Worm (Caenorhabditis elegans) whole organism, L3 larva: ENCODE results near the gene F43B10.1.

ENCODE experiments used
- R02D3.7 ChIP-seq: fragments of 150-350 bp; optimal IDR thresholded peaks from 2 replicates; lab custom pipeline; 2014; ENCODE audit warnings: missing biosample characterization, missing genetic modification characterization
- hmg-11 ChIP-seq: sonication (generic microtip); optimal IDR thresholded peaks from 2 replicates; lab custom pipeline; 2016; ENCODE audit warnings: missing genetic modification characterization, missing compliant biosample characterization
- nhr-12 ChIP-seq: fragments of 150-350 bp; optimal IDR thresholded peaks from 2 replicates; lab custom pipeline; 2014; ENCODE audit warnings: missing biosample characterization, missing genetic modification characterization
- nhr-28 ChIP-seq: fragments of 150-350 bp; optimal IDR thresholded peaks from 2 replicates; lab custom pipeline; 2014; ENCODE audit warnings: missing biosample characterization, missing genetic modification characterization
- nhr-77 ChIP-seq: fragments of 150-350 bp; optimal IDR thresholded peaks from 2 replicates; lab custom pipeline; 2014; ENCODE audit warnings: missing biosample characterization, missing genetic modification characterization
- unc-62 ChIP-seq: fragments of 150-350 bp; sonication (generic microtip); optimal IDR thresholded peaks from 4 replicates; lab custom pipeline; 2014; ENCODE audit warnings: missing biosample characterization, missing genetic modification reagents, missing genetic modification characterization
- ztf-11 ChIP-seq: fragments of 150-350 bp; optimal IDR thresholded peaks from 2 replicates; lab custom pipeline; 2014; ENCODE audit warnings: missing biosample characterization, missing genetic modification characterization

DNA sequence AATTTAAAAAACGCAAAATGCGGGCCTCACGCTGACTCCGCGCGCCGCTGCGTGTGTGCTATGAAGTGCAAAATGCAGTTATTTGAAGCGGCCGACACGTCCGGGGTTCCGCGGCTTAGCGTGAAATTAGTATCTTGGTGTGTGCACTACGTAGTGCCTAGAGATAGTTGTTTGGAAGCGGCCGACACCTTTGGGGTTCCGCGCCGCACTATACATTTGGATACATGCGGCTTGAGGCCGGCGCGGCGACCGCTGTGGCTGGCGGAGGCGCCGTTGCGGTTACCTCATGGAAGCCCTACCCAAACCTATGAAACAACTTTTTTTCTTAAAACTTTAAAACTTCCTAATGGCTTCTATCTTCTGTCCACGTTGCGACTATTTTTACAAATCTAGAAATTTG, 33.5 kb downstream of the F43B10.1 start:
- TF ChIP-seq ztf-11 (tag; lab: Kevin White, UChicago) (no peak), R02D3.7 (tag; lab: Kevin White, UChicago) (no peak), nhr-77 (tag; lab: Kevin White, UChicago) (no peak), hmg-11 (tag; lab: Kevin White, UChicago) (no peak), nhr-28 (tag; lab: Kevin White, UChicago) (no peak), unc-62 (GFP tag; lab: Kevin White, UChicago) (no peak), nhr-12 (tag; lab: Kevin White, UChicago) (no peak)
